Fruit fly (Drosophila melanogaster): Measurements from ENCODE around the gene CG3330.

Gene CG3330

dm6 chr3R:27281022-27281810 lies 49.5 kb downstream of the CG3330 start (continued):
- TF ChIP-seq dsf (GFP tag; optimal IDR thresholded peaks at IDR 0.05; ENCODE audit: borderline replicate concordance) (peak; percentile 36), Jra (GFP tag; optimal IDR thresholded peaks at IDR 0.05) (peak; percentile 80)

Measured in whole organism, wandering third instar larva.